Fruit fly (Drosophila melanogaster) whole organism, wandering third instar larva: ENCODE results near the gene CG13887.

Experiments
- Abd-B ChIP-seq: fragments of >200 bp; optimal IDR thresholded peaks from 2 replicates; lab custom pipeline; 2017; ENCODE audit warnings: missing biosample characterization, missing genetic modification characterization
- CG32264 ChIP-seq: fragments of 200-800 bp; sonication (Bioruptor generic); optimal IDR thresholded peaks from 2 replicates; lab custom pipeline; 2016; ENCODE audit warnings: missing biosample characterization, missing genetic modification characterization
- CG9705 ChIP-seq: fragments of 200-800 bp; sonication (Bioruptor generic); optimal IDR thresholded peaks from 2 replicates; lab custom pipeline; 2018; ENCODE audit warnings: missing biosample characterization, mild to moderate bottlenecking, missing genetic modification characterization
- CrebA ChIP-seq: fragments of 200-800 bp; sonication (Bioruptor generic); optimal IDR thresholded peaks from 2 replicates; lab custom pipeline; 2016; ENCODE audit warnings: missing biosample characterization, mild to moderate bottlenecking, missing genetic modification characterization, borderline replicate concordance
- Dfd ChIP-seq: fragments of >200 bp; optimal IDR thresholded peaks from 2 replicates; lab custom pipeline; 2017; ENCODE audit warnings: missing biosample characterization, missing genetic modification characterization
- Dif ChIP-seq: fragments of 200-275, 200-300 bp; sonication (Bioruptor generic); optimal IDR thresholded peaks from 2 replicates; lab custom pipeline; 2018; ENCODE audit warnings: missing biosample characterization, missing genetic modification characterization; ENCODE audit not compliant: partially characterized antibody
- GATAd ChIP-seq: sonication (Bioruptor generic); optimal IDR thresholded peaks from 2 replicates; lab custom pipeline; 2016; ENCODE audit warnings: missing biosample characterization, missing genetic modification characterization
- HLH106 ChIP-seq: fragments of 200-800 bp; optimal IDR thresholded peaks from 3 replicates; lab custom pipeline; 2019; ENCODE audit warnings: missing biosample characterization, mild to moderate bottlenecking, missing genetic modification characterization, moderate library complexity
- Hnf4 ChIP-seq: fragments of 200-800 bp; sonication (Bioruptor generic); optimal IDR thresholded peaks from 2 replicates; lab custom pipeline; 2016; ENCODE audit warnings: missing biosample characterization, mild to moderate bottlenecking, missing genetic modification characterization
- Hr78 ChIP-seq: fragments of >200 bp; optimal IDR thresholded peaks from 2 replicates; lab custom pipeline; 2017; ENCODE audit warnings: missing biosample characterization, missing genetic modification characterization
- Hr83 ChIP-seq: fragments of 200-300 bp; sonication (Bioruptor generic); optimal IDR thresholded peaks from 2 replicates; lab custom pipeline; 2016; ENCODE audit warnings: missing biosample characterization, mild to moderate bottlenecking, missing genetic modification characterization, moderate library complexity; ENCODE audit not compliant: poor library complexity, severe bottlenecking
- Jra ChIP-seq: sonication (Bioruptor generic); optimal IDR thresholded peaks from 2 replicates; lab custom pipeline; 2016; ENCODE audit warnings: missing biosample characterization, missing genetic modification characterization
- Mio ChIP-seq: sonication (Bioruptor generic); optimal IDR thresholded peaks from 2 replicates; lab custom pipeline; 2016; ENCODE audit warnings: missing biosample characterization, missing genetic modification characterization
- Myc ChIP-seq: fragments of >200 bp; optimal IDR thresholded peaks from 2 replicates; lab custom pipeline; 2017
- N ChIP-seq: fragments of >200 bp; optimal IDR thresholded peaks from 2 replicates; lab custom pipeline; 2018; ENCODE audit warnings: missing biosample characterization, missing external identifiers, missing genetic modification characterization
- OdsH ChIP-seq: fragments of 200-800 bp; sonication (Bioruptor generic); optimal IDR thresholded peaks from 2 replicates; lab custom pipeline; 2016; ENCODE audit warnings: missing biosample characterization, mild to moderate bottlenecking, missing genetic modification characterization
- Rel ChIP-seq, 2 experiments: fragments of 200-800 bp; sonication (Bioruptor generic) in 1 of 2; optimal IDR thresholded peaks; 2 replicates in 1 of 2; 3 replicates in 1 of 2; lab custom pipeline; 2016 to 2019; ENCODE audit warnings: mild to moderate bottlenecking in 2 of 2, missing biosample characterization in 2 of 2, missing genetic modification characterization in 2 of 2, moderate library complexity in 1 of 2
- Sp1 ChIP-seq: fragments of 200-800 bp; sonication (Bioruptor generic); optimal IDR thresholded peaks from 3 replicates; lab custom pipeline; 2019; ENCODE audit warnings: missing biosample characterization, mild to moderate bottlenecking, missing genetic modification characterization, moderate library complexity
- Vsx2 ChIP-seq: fragments of 200-300, 225-300 bp; sonication (Bioruptor generic); optimal IDR thresholded peaks from 2 replicates; lab custom pipeline; 2018; ENCODE audit warnings: missing biosample characterization, missing genetic modification characterization; ENCODE audit not compliant: partially characterized antibody
- br ChIP-seq: fragments of 200-800 bp; sonication (Bioruptor generic); optimal IDR thresholded peaks from 2 replicates; lab custom pipeline; 2016; ENCODE audit warnings: missing biosample characterization, missing genetic modification characterization
- brk ChIP-seq: fragments of 200-800 bp; sonication (Bioruptor generic); optimal IDR thresholded peaks from 2 replicates; lab custom pipeline; 2016; ENCODE audit warnings: missing biosample characterization, mild to moderate bottlenecking, missing genetic modification characterization
- dl ChIP-seq, 2 experiments: fragments of 175-275, 200-275 bp in 1 of 2; fragments of 200-275 bp in 1 of 2; sonication (Bioruptor generic); optimal IDR thresholded peaks; lab custom pipeline; 2018; ENCODE audit warnings: mild to moderate bottlenecking in 2 of 2, missing biosample characterization in 2 of 2, missing genetic modification characterization in 2 of 2, moderate library complexity in 2 of 2; ENCODE audit not compliant: partially characterized antibody in 2 of 2, insufficient read depth in 1 of 2
- dmrt93B ChIP-seq: fragments of 200-800 bp; sonication (Bioruptor generic); optimal IDR thresholded peaks from 2 replicates; lab custom pipeline; 2018; ENCODE audit warnings: missing biosample characterization, mild to moderate bottlenecking, missing genetic modification characterization
- dsf ChIP-seq: sonication (Bioruptor generic); optimal IDR thresholded peaks from 2 replicates; lab custom pipeline; 2016; ENCODE audit warnings: missing biosample characterization, missing genetic modification characterization, borderline replicate concordance
- ey ChIP-seq: fragments of 200-800 bp; sonication (Bioruptor generic); optimal IDR thresholded peaks from 2 replicates; lab custom pipeline; 2016; ENCODE audit warnings: missing biosample characterization, missing genetic modification characterization
- foxo ChIP-seq, 2 experiments: fragments of 200-800 bp; sonication (Bioruptor generic); optimal IDR thresholded peaks; 2 replicates in 1 of 2; 3 replicates in 1 of 2; lab custom pipeline; 2016 to 2017; ENCODE audit warnings: missing biosample characterization in 2 of 2, missing genetic modification characterization in 2 of 2
- fru ChIP-seq: fragments of 200-800 bp; sonication (Bioruptor generic); optimal IDR thresholded peaks from 3 replicates; lab custom pipeline; 2016; ENCODE audit warnings: missing biosample characterization, mild to moderate bottlenecking, missing genetic modification characterization
- h ChIP-seq: fragments of 200-800 bp; sonication (Bioruptor generic); optimal IDR thresholded peaks from 3 replicates; lab custom pipeline; 2016; ENCODE audit warnings: missing biosample characterization, mild to moderate bottlenecking, missing genetic modification characterization
- jim ChIP-seq: fragments of 175-275, 200-325 bp; sonication (Bioruptor generic); optimal IDR thresholded peaks from 2 replicates; lab custom pipeline; 2016; ENCODE audit warnings: missing biosample characterization, mild to moderate bottlenecking, missing genetic modification characterization
- lola ChIP-seq: fragments of >200 bp; optimal IDR thresholded peaks from 2 replicates; lab custom pipeline; 2017; ENCODE audit warnings: missing biosample characterization, missing genetic modification characterization
- pan ChIP-seq: fragments of >200 bp; optimal IDR thresholded peaks from 2 replicates; lab custom pipeline; 2017
- psq ChIP-seq: fragments of 200-800 bp; sonication (Bioruptor generic); optimal IDR thresholded peaks from 3 replicates; lab custom pipeline; 2017; ENCODE audit warnings: missing biosample characterization, mild to moderate bottlenecking, missing genetic modification characterization, moderate library complexity
- rgr ChIP-seq: fragments of 200-800 bp; sonication (Bioruptor generic); optimal IDR thresholded peaks from 3 replicates; lab custom pipeline; 2016; ENCODE audit warnings: missing biosample characterization, mild to moderate bottlenecking, missing genetic modification characterization
- sage ChIP-seq: fragments of 200-800 bp; sonication (Bioruptor generic); optimal IDR thresholded peaks from 2 replicates; lab custom pipeline; 2016; ENCODE audit warnings: missing biosample characterization, mild to moderate bottlenecking, missing genetic modification characterization
- sv ChIP-seq: fragments of 200-800 bp; sonication (Bioruptor generic); optimal IDR thresholded peaks from 3 replicates; lab custom pipeline; 2016; ENCODE audit warnings: missing biosample characterization, missing genetic modification characterization
- tai ChIP-seq: sonication (Bioruptor generic); optimal IDR thresholded peaks from 2 replicates; lab custom pipeline; 2016; ENCODE audit warnings: missing biosample characterization, missing genetic modification characterization
- usp ChIP-seq: fragments of >200 bp; optimal IDR thresholded peaks from 2 replicates; lab custom pipeline; 2017; ENCODE audit warnings: missing biosample characterization, missing genetic modification characterization
- woc ChIP-seq: sonication (Bioruptor generic); optimal IDR thresholded peaks from 2 replicates; lab custom pipeline; 2016; ENCODE audit warnings: missing biosample characterization, mild to moderate bottlenecking, missing genetic modification characterization

The CG13887 gene

DNA sequence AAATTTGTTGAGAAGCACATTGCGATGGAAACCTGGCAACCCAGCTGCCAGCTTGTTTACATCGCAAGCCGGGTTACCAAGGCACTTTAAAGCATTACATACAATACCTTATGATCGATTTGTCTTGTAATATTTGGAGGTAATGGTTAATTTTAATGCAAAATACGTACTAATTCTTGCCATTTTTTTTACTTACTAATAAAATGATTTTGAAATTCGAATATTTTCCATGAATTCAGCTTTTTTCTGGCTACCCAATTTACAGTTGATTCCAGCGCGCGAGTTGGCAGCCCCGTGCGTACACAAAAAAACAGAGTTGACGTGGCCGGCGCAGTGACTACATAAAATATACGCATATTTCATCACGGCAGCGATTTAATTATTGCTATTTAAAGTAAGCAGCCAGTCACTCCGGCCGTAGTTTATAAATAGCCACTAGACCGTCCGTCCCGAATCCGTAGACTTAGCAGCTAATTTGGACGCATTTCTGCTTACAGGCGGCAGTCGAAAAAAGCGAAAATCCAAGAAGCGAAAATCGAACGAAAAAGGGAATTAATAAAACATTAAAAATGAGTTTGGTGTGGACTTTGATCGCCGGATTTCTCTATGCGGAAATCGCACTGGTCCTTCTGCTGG, at the start of gene CG13887, which contains the start of gene CG13901:
CG13887 (plus strand) TSS at position 310 of the 636 bp plus-strand sequence.
CG13901 (minus strand) TSS at position 270 of the 636 bp plus-strand sequence.
- TF ChIP-seq sv (peak; percentile 93), fru (GFP tag; lab: Kevin White, UChicago) (peak; percentile 94), GATAd (GFP tag; lab: Kevin White, UChicago) (no peak), brk (GFP tag; lab: Kevin White, UChicago) (no peak), sage (GFP tag; lab: Kevin White, UChicago) (no peak), br (GFP tag; lab: Kevin White, UChicago) (peak; percentile 92), Rel (GFP tag; optimal IDR thresholded peaks at IDR 0.05; lab: Kevin White, UChicago) (no peak), Rel (tag; optimal IDR thresholded peaks at IDR 0.05; lab: Kevin White, UChicago) (peak; percentile 75), Dfd (GFP tag; lab: Kevin White, UChicago) (no peak), N (no peak), Abd-B (GFP tag; lab: Kevin White, UChicago) (no peak), jim (GFP tag; lab: Kevin White, UChicago) (peak; percentile 47), rgr (GFP tag; lab: Kevin White, UChicago) (peak; percentile 94), dl (GFP tag; optimal IDR thresholded peaks at IDR 0.05; lab: Kevin White, UChicago; ENCODE audit: insufficient read depth in 1 of 2, partially characterized antibody in 2 of 2) (no peak), Jra (GFP tag; lab: Kevin White, UChicago) (peak; percentile 92), OdsH (GFP tag; lab: Kevin White, UChicago) (peak; percentile 90), psq (GFP tag; lab: Kevin White, UChicago) (peak; percentile 84), usp (no peak), Hnf4 (GFP tag; lab: Kevin White, UChicago) (peak; percentile 93), CG9705 (peak; percentile 90), Dif (GFP tag; lab: Kevin White, UChicago) (no peak), Hr78 (GFP tag; lab: Kevin White, UChicago) (no peak), tai (no peak), h (GFP tag; lab: Kevin White, UChicago) (peak; percentile 95), Myc (peak; percentile 81), CG32264 (GFP tag; lab: Kevin White, UChicago) (peak; percentile 71), foxo (GFP tag; optimal IDR thresholded peaks at IDR 0.05; lab: Kevin White, UChicago) (peak; percentile 7 to 95), dsf (peak; percentile 78), woc (GFP tag; lab: Kevin White, UChicago) (peak; percentile 93), CrebA (GFP tag; lab: Kevin White, UChicago) (no peak), pan (lab: Kevin White, UChicago) (no peak), HLH106 (tag; lab: Kevin White, UChicago) (peak; percentile 93), Hr83 (peak; percentile 85), Vsx2 (no peak), lola (GFP tag; lab: Kevin White, UChicago) (no peak), Sp1 (peak; percentile 90), ey (GFP tag; lab: Kevin White, UChicago) (peak; percentile 94), dmrt93B (peak; percentile 79), Mio (GFP tag; lab: Kevin White, UChicago) (peak; percentile 61)
- TF ChIP-seq, all 38 proteins: peak for 23

dm6 chr3L:788961-789360, 48.7 kb upstream of the CG13887 start:
- TF ChIP-seq CrebA (GFP tag; lab: Kevin White, UChicago) (no peak), Hr78 (GFP tag; lab: Kevin White, UChicago) (no peak), Abd-B (GFP tag; lab: Kevin White, UChicago) (no peak), CG9705 (no peak)
